Fruit fly (Drosophila melanogaster): Measurements from ENCODE around the gene CG44574.

- TF ChIP-seq tai (GFP tag; optimal IDR thresholded peaks at IDR 0.05): no peak
- no peak for TF ChIP-seq Dif (GFP tag; optimal IDR thresholded peaks at IDR 0.05; ENCODE audit: partially characterized antibody)
Observed at dm6 chr2L:5886955-5887354, 3.4 kb downstream of the CG44574 start.
